Fruit fly (Drosophila melanogaster) whole organism, embryonic: Measurements from ENCODE around the gene CG33307.

Experiments used
- Ada2b ChIP-seq: fragments of 200-800 bp; sonication (Bioruptor generic); IDR thresholded peaks from 2 replicates; pipeline ENCODE4 v1.3.6; 2022; ENCODE audit warnings: missing biosample characterization, missing genetic modification characterization
- Bgb ChIP-seq: fragments of 200-800 bp; sonication (Bioruptor generic); IDR thresholded peaks from 2 replicates; pipeline ENCODE4 v1.3.6; 2022; ENCODE audit warnings: missing biosample characterization, missing genetic modification characterization; ENCODE audit not compliant: partially characterized antibody
- CG10267 ChIP-seq: fragments of 200-800 bp; sonication (Bioruptor generic); optimal IDR thresholded peaks from 2 replicates; lab custom pipeline; 2018; ENCODE audit warnings: missing biosample characterization, mild to moderate bottlenecking, missing genetic modification characterization, moderate library complexity
- CG10565 ChIP-seq: fragments of 200-800 bp; sonication (Bioruptor generic); optimal IDR thresholded peaks from 3 replicates; lab custom pipeline; 2016; ENCODE audit warnings: missing biosample characterization, mild to moderate bottlenecking, missing genetic modification characterization
- CG11093 ChIP-seq: fragments of 200-800 bp; sonication (Bioruptor generic); IDR thresholded peaks from 3 replicates; pipeline ENCODE4 v1.3.6; 2022; ENCODE audit warnings: missing biosample characterization, missing genetic modification characterization
- CG16813 ChIP-seq: fragments of 200-800 bp; sonication (Bioruptor generic); IDR thresholded peaks from 3 replicates; pipeline ENCODE4 v1.3.6; 2022; ENCODE audit warnings: missing biosample characterization, missing genetic modification characterization; ENCODE audit not compliant: partially characterized antibody
- CG17829 ChIP-seq: fragments of 200-800 bp; optimal IDR thresholded peaks from 2 replicates; lab custom pipeline; 2019; ENCODE audit warnings: missing biosample characterization, mild to moderate bottlenecking, missing genetic modification characterization, moderate library complexity
- CG2116 ChIP-seq: fragments of 200-800 bp; sonication (Bioruptor generic); optimal IDR thresholded peaks from 3 replicates; lab custom pipeline; 2018; ENCODE audit warnings: missing biosample characterization, mild to moderate bottlenecking, missing genetic modification characterization
- CG3281 ChIP-seq: fragments of 200-800 bp; sonication (Bioruptor generic); optimal IDR thresholded peaks from 3 replicates; lab custom pipeline; 2017; ENCODE audit warnings: missing biosample characterization, mild to moderate bottlenecking, missing genetic modification characterization
- CG34224 ChIP-seq: fragments of 200-800 bp; sonication (Bioruptor generic); IDR thresholded peaks from 3 replicates; pipeline ENCODE4 v1.3.6; 2022; ENCODE audit warnings: missing biosample characterization, missing genetic modification characterization; ENCODE audit not compliant: partially characterized antibody
- CG42726 ChIP-seq: fragments of 200-800 bp; sonication (Bioruptor generic); IDR thresholded peaks from 2 replicates; pipeline ENCODE4 v1.3.6; 2022; ENCODE audit warnings: missing biosample characterization, missing genetic modification characterization; ENCODE audit not compliant: partially characterized antibody
- CG4854 ChIP-seq: fragments of 200-800 bp; sonication (Bioruptor generic); optimal IDR thresholded peaks from 2 replicates; lab custom pipeline; 2016; ENCODE audit warnings: missing biosample characterization, missing genetic modification characterization, inconsistent platforms
- CG6175 ChIP-seq: fragments of 200-800 bp; sonication (Bioruptor generic); IDR thresholded peaks from 3 replicates; pipeline ENCODE4 v1.3.6; 2022; ENCODE audit warnings: missing biosample characterization, missing genetic modification characterization
- CG7357 ChIP-seq: fragments of 200-800 bp; sonication (Bioruptor generic); IDR thresholded peaks from 3 replicates; pipeline ENCODE4 v1.3.6; 2022; ENCODE audit warnings: missing biosample characterization, missing genetic modification characterization
- CG7372 ChIP-seq: fragments of 200-800 bp; sonication (Bioruptor generic); IDR thresholded peaks from 2 replicates; pipeline ENCODE4 v1.3.6; 2022; ENCODE audit warnings: missing biosample characterization, missing genetic modification characterization
- CG7745 ChIP-seq: fragments of 200-800 bp; sonication (Bioruptor generic); optimal IDR thresholded peaks from 2 replicates; lab custom pipeline; 2018; ENCODE audit warnings: missing biosample characterization, mild to moderate bottlenecking, missing genetic modification characterization, moderate library complexity
- CG7963 ChIP-seq: fragments of 200-800 bp; sonication (Bioruptor generic); IDR thresholded peaks from 3 replicates; pipeline ENCODE4 v1.3.6; 2022; ENCODE audit warnings: missing biosample characterization, missing genetic modification characterization; ENCODE audit not compliant: partially characterized antibody
- CG9437 ChIP-seq: fragments of 200-800 bp; sonication (Bioruptor generic); optimal IDR thresholded peaks from 2 replicates; lab custom pipeline; 2018; ENCODE audit warnings: missing biosample characterization, mild to moderate bottlenecking, missing genetic modification characterization
- CHES-1-like ChIP-seq: fragments of 200-800 bp; sonication (Bioruptor generic); optimal IDR thresholded peaks from 2 replicates; lab custom pipeline; 2016; ENCODE audit warnings: missing biosample characterization, missing genetic modification characterization
- CoRest ChIP-seq: fragments of 200-800 bp; sonication (Bioruptor generic); optimal IDR thresholded peaks from 3 replicates; lab custom pipeline; 2018; ENCODE audit warnings: missing biosample characterization, mild to moderate bottlenecking, missing genetic modification characterization, moderate library complexity
- Dll ChIP-seq: fragments of 200-800 bp; sonication (Bioruptor generic); IDR thresholded peaks from 4 replicates; pipeline ENCODE4 v1.3.6; 2022; ENCODE audit warnings: missing biosample characterization, missing genetic modification characterization; ENCODE audit not compliant: partially characterized antibody
- Doc2 ChIP-seq: fragments of 200-800 bp; sonication (Bioruptor generic); IDR thresholded peaks from 2 replicates; pipeline ENCODE4 v1.3.6; 2022; ENCODE audit warnings: missing biosample characterization, missing genetic modification characterization
- Dp ChIP-seq: fragments of 200-800 bp; sonication (Bioruptor generic); optimal IDR thresholded peaks from 2 replicates; lab custom pipeline; 2018; ENCODE audit warnings: missing biosample characterization, mild to moderate bottlenecking, missing genetic modification characterization, moderate library complexity
- E2f2 ChIP-seq: fragments of 200-800 bp; sonication (Bioruptor generic); IDR thresholded peaks from 2 replicates; pipeline ENCODE4 v1.3.6; 2022; ENCODE audit warnings: missing biosample characterization, missing genetic modification characterization
- Ets97D ChIP-seq: fragments of 200-800 bp; sonication (Bioruptor generic); optimal IDR thresholded peaks from 3 replicates; lab custom pipeline; 2016; ENCODE audit warnings: missing biosample characterization, missing genetic modification characterization
- HmgD ChIP-seq: fragments of 200-800 bp; sonication (Bioruptor generic); optimal IDR thresholded peaks from 3 replicates; lab custom pipeline; 2016; ENCODE audit warnings: missing biosample characterization, missing genetic modification characterization
- MESR4 ChIP-seq: fragments of 200-800 bp; sonication (Bioruptor generic); optimal IDR thresholded peaks from 2 replicates; lab custom pipeline; 2018; ENCODE audit warnings: missing biosample characterization, mild to moderate bottlenecking, missing genetic modification characterization, moderate library complexity
- Mad ChIP-seq: fragments of 200-800 bp; sonication (Bioruptor generic); optimal IDR thresholded peaks from 2 replicates; lab custom pipeline; 2016; ENCODE audit warnings: missing biosample characterization, missing genetic modification characterization
- Neu2 ChIP-seq: fragments of 200-800 bp; sonication (Bioruptor generic); optimal IDR thresholded peaks from 3 replicates; lab custom pipeline; 2016; ENCODE audit warnings: missing biosample characterization, missing genetic modification characterization, borderline replicate concordance
- Nf-YA ChIP-seq: fragments of 200-800 bp; sonication (Bioruptor generic); IDR thresholded peaks from 2 replicates; pipeline ENCODE4 v1.3.6; 2022; ENCODE audit warnings: missing biosample characterization, missing genetic modification characterization
- PHDP ChIP-seq: fragments of 200-800 bp; sonication (Bioruptor generic); optimal IDR thresholded peaks from 3 replicates; lab custom pipeline; 2018; ENCODE audit warnings: missing biosample characterization, mild to moderate bottlenecking, missing genetic modification characterization, moderate library complexity
- Pdp1 ChIP-seq, 2 experiments: fragments of 200-800 bp; sonication (Bioruptor generic); optimal IDR thresholded peaks; 3 replicates each; lab custom pipeline; 2016; ENCODE audit warnings: missing biosample characterization in 2 of 2, missing genetic modification characterization in 2 of 2, mild to moderate bottlenecking in 1 of 2, moderate library complexity in 1 of 2
- Scr ChIP-seq: fragments of 200-800 bp; sonication (Bioruptor generic); IDR thresholded peaks from 2 replicates; pipeline ENCODE4 v1.3.6; 2022; ENCODE audit warnings: missing biosample characterization, missing genetic modification characterization; ENCODE audit not compliant: partially characterized antibody
- amos ChIP-seq: fragments of 200-800 bp; sonication (Bioruptor generic); IDR thresholded peaks from 2 replicates; pipeline ENCODE4 v1.3.6; 2022; ENCODE audit warnings: missing biosample characterization, missing genetic modification characterization; ENCODE audit not compliant: partially characterized antibody
- ap ChIP-seq: fragments of 200-800 bp; sonication (Bioruptor generic); IDR thresholded peaks from 2 replicates; pipeline ENCODE4 v1.3.6; 2022; ENCODE audit warnings: missing biosample characterization, missing genetic modification characterization
- chn ChIP-seq: fragments of 200-800 bp; sonication (Bioruptor generic); optimal IDR thresholded peaks from 2 replicates; lab custom pipeline; 2016; ENCODE audit warnings: missing biosample characterization, missing genetic modification characterization
- dan ChIP-seq: fragments of 200-800 bp; sonication (Bioruptor generic); IDR thresholded peaks from 2 replicates; pipeline ENCODE4 v1.3.6; 2022; ENCODE audit warnings: missing biosample characterization, missing genetic modification characterization
- ewg ChIP-seq: fragments of 200-800 bp; sonication (Bioruptor generic); optimal IDR thresholded peaks from 3 replicates; lab custom pipeline; 2017; ENCODE audit warnings: mild to moderate bottlenecking, missing biosample characterization, missing genetic modification reagents, missing genetic modification characterization
- fu2 ChIP-seq: fragments of 200-800 bp; sonication (Bioruptor generic); optimal IDR thresholded peaks from 2 replicates; lab custom pipeline; 2016; ENCODE audit warnings: missing biosample characterization, missing genetic modification characterization
- gro ChIP-seq: fragments of 200-800 bp; sonication (Bioruptor generic); optimal IDR thresholded peaks from 2 replicates; lab custom pipeline; 2016; ENCODE audit warnings: missing biosample characterization, missing genetic modification characterization
- gsb-n ChIP-seq: fragments of 200-800 bp; sonication (Bioruptor generic); optimal IDR thresholded peaks from 3 replicates; lab custom pipeline; 2018; ENCODE audit warnings: missing biosample characterization, mild to moderate bottlenecking, missing genetic modification characterization
- nerfin-2 ChIP-seq: fragments of 200-800 bp; sonication (Bioruptor generic); IDR thresholded peaks from 2 replicates; pipeline ENCODE4 v1.3.6; 2022; ENCODE audit warnings: missing biosample characterization, missing genetic modification characterization; ENCODE audit not compliant: partially characterized antibody
- nmo ChIP-seq: fragments of 200-800 bp; sonication (Bioruptor generic); optimal IDR thresholded peaks from 2 replicates; lab custom pipeline; 2018; ENCODE audit warnings: missing biosample characterization, mild to moderate bottlenecking, missing genetic modification characterization, moderate library complexity
- odd ChIP-seq: fragments of 200-800 bp; sonication (Bioruptor generic); optimal IDR thresholded peaks from 2 replicates; lab custom pipeline; 2017; ENCODE audit warnings: missing biosample characterization, mild to moderate bottlenecking, missing genetic modification characterization
- onecut ChIP-seq: fragments of 200-800 bp; sonication (Bioruptor generic); IDR thresholded peaks from 2 replicates; pipeline ENCODE4 v1.3.6; 2022; ENCODE audit warnings: missing biosample characterization, missing genetic modification characterization
- org-1 ChIP-seq: fragments of 200-800 bp; sonication (Bioruptor generic); optimal IDR thresholded peaks from 2 replicates; lab custom pipeline; 2017; ENCODE audit warnings: missing biosample characterization, missing genetic modification characterization
- salm ChIP-seq: fragments of 200-800 bp; sonication (Bioruptor generic); optimal IDR thresholded peaks from 2 replicates; lab custom pipeline; 2018; ENCODE audit warnings: missing biosample characterization, mild to moderate bottlenecking, missing genetic modification characterization
- sim ChIP-seq: fragments of 200-800 bp; sonication (Bioruptor generic); IDR thresholded peaks from 2 replicates; pipeline ENCODE4 v1.3.6; 2022; ENCODE audit warnings: missing biosample characterization, missing genetic modification characterization
- sna ChIP-seq: fragments of 200-800 bp; sonication (Bioruptor generic); IDR thresholded peaks from 2 replicates; pipeline ENCODE4 v1.3.6; 2022; ENCODE audit warnings: missing biosample characterization, missing genetic modification characterization; ENCODE audit not compliant: partially characterized antibody
- vfl ChIP-seq: fragments of 200-800 bp; sonication (Bioruptor generic); optimal IDR thresholded peaks from 2 replicates; lab custom pipeline; 2016; ENCODE audit warnings: missing biosample characterization, missing genetic modification characterization

The CG33307 gene

DNA sequence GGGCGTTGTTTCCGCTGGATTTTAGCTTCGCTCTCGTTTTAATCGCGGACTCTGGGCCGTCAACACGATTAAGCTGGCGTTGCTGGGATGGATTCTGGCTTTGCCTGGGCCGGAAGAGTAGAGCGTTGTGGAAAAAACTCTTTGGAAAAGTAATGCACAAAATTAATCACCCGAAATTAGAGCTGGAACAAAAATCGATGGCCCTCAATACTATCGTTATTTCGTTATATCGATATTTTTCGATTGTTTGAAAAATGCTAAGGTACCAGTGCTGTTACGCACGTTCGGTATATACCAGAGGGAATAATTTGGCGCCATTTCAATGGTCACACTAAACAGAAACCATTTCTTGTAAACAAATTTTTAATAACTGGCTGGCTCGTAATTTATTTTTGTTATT is 11.8 kb downstream of the CG33307 start, which contains the start of the genes Arpc1 and Orc5:
TSS of gene Arpc1 (minus strand) at position 202 of the 400 bp plus-strand sequence.
TSS of gene Orc5 (plus strand) at position 298 of the 400 bp plus-strand sequence.
- TF ChIP-seq CG3281 (GFP tag; lab: Kevin White, UChicago) (no peak), nmo (GFP tag; lab: Kevin White, UChicago) (peak; percentile 52), CG4854 (no peak), CG2116 (peak; percentile 81), gsb-n (no peak), CoRest (tag; lab: Kevin White, UChicago) (peak; percentile 25), HmgD (GFP tag; lab: Kevin White, UChicago) (peak; percentile 46), CG7745 (tag; lab: Kevin White, UChicago) (no peak), ap (GFP tag; lab: Robert Waterston, UW) (no peak), CG7963 (GFP tag; lab: Robert Waterston, UW) (peak; percentile 69), Dll (peak; percentile 88), CG9437 (no peak), CG34224 (GFP tag; lab: Robert Waterston, UW) (peak; percentile 94), vfl (GFP tag; lab: Kevin White, UChicago) (peak; percentile 7), MESR4 (GFP tag; lab: Kevin White, UChicago) (peak; percentile 74), sim (GFP tag; lab: Robert Waterston, UW) (no peak), Bgb (GFP tag; lab: Robert Waterston, UW) (peak; percentile 87), fu2 (GFP tag; lab: Kevin White, UChicago) (no peak), ewg (GFP tag; lab: Kevin White, UChicago) (no peak), CG6175 (GFP tag; lab: Robert Waterston, UW) (no peak), CG16813 (GFP tag; lab: Robert Waterston, UW) (peak; percentile 88), Dp (peak; percentile 88), CG7372 (GFP tag; lab: Robert Waterston, UW) (no peak), Doc2 (GFP tag; lab: Robert Waterston, UW) (no peak), CG17829 (tag; lab: Kevin White, UChicago) (peak; percentile 9), PHDP (no peak), Scr (GFP tag; lab: Robert Waterston, UW) (peak; percentile 86), gro (GFP tag; lab: Kevin White, UChicago) (no peak), Neu2 (no peak), Ets97D (GFP tag; lab: Kevin White, UChicago) (peak; percentile 62), nerfin-2 (peak; percentile 64), CG7357 (GFP tag; lab: Robert Waterston, UW) (no peak), sna (GFP tag; lab: Robert Waterston, UW) (peak; percentile 84), CG10565 (no peak), Pdp1 (GFP tag; optimal IDR thresholded peaks at IDR 0.05; lab: Kevin White, UChicago) (peak in 1 of 2 experiments; percentile 84), CHES-1-like (peak; percentile 54), salm (no peak), amos (GFP tag; lab: Robert Waterston, UW) (peak; percentile 94), odd (GFP tag; lab: Kevin White, UChicago) (no peak), Mad (GFP tag; lab: Kevin White, UChicago) (no peak), CG10267 (tag; lab: Kevin White, UChicago) (peak; percentile 62), Nf-YA (GFP tag; lab: Robert Waterston, UW) (no peak), E2f2 (peak; percentile 90), org-1 (GFP tag; lab: Kevin White, UChicago) (no peak), CG11093 (no peak), onecut (peak; percentile 48), Ada2b (GFP tag; lab: Robert Waterston, UW) (no peak), CG42726 (peak; percentile 78), chn (no peak), dan (GFP tag; lab: Robert Waterston, UW) (no peak)
